Worm (Caenorhabditis elegans): ENCODE results near the gene T22F3.2.

Gene T22F3.2

ce11 chrV:3578813-3579212 is 7.6 kb upstream of the T22F3.2 start, which contains the start of gene pygl-1:
Gene pygl-1, plus strand, starts transcription at chrV:3579023.
- TF ChIP-seq nhr-27 (tag; optimal IDR thresholded peaks at IDR 0.05): no peak
- TF ChIP-seq ceh-79 (tag; optimal IDR thresholded peaks at IDR 0.05): no peak
- peak; percentile 57 for TF ChIP-seq him-1 (tag; optimal IDR thresholded peaks at IDR 0.05)
- TF ChIP-seq Y67H2A.10 (GFP tag; conservative IDR thresholded peaks at IDR 0.05): 0 out of 2 replicates have a peak, but pooled peaks have one; percentile 40
- no peak for TF ChIP-seq F37B4.10 (GFP tag; IDR thresholded peaks at IDR 0.05)
- no peak for TF ChIP-seq ceh-100 (GFP tag; IDR thresholded peaks at IDR 0.05)
- no peak for TF ChIP-seq K12H6.12 (tag; optimal IDR thresholded peaks at IDR 0.05)
- no peak for TF ChIP-seq F10E7.11 (tag; optimal IDR thresholded peaks at IDR 0.05)
- no peak for TF ChIP-seq ets-4 (GFP tag; optimal IDR thresholded peaks at IDR 0.05)
- TF ChIP-seq madf-6 (GFP tag; IDR thresholded peaks at IDR 0.05): peak; percentile 99
- peak; percentile 99 for TF ChIP-seq lsl-1 (GFP tag; optimal IDR thresholded peaks at IDR 0.05)
- TF ChIP-seq D2030.7 (GFP tag; IDR thresholded peaks at IDR 0.05): peak; percentile 99
- no peak for TF ChIP-seq cebp-1 (GFP tag; IDR thresholded peaks at IDR 0.05)
- no peak for TF ChIP-seq cebp-1 (tag; optimal IDR thresholded peaks at IDR 0.05)
- no peak for TF ChIP-seq ztf-22 (GFP tag; optimal IDR thresholded peaks at IDR 0.05)
- no peak for TF ChIP-seq hlh-26 (GFP tag; conservative IDR thresholded peaks at IDR 0.05)
- no peak for TF ChIP-seq F22D6.2 (tag; optimal IDR thresholded peaks at IDR 0.05)
- TF ChIP-seq Y95B8A.8 (GFP tag; IDR thresholded peaks at IDR 0.05): peak; percentile 95
- TF ChIP-seq unc-62 (GFP tag; optimal IDR thresholded peaks at IDR 0.05): no peak
- no peak for TF ChIP-seq somi-1 (GFP tag; optimal IDR thresholded peaks at IDR 0.05)
- TF ChIP-seq snpc-4 (GFP tag; optimal IDR thresholded peaks at IDR 0.05): peak; percentile 27
- peak in 2 of 4 experiments; percentile 35 to 65 for TF ChIP-seq snpc-4 (tag; optimal IDR thresholded peaks at IDR 0.05)
- TF ChIP-seq lir-1 (GFP tag; conservative IDR thresholded peaks at IDR 0.05): peak; percentile 71
- no peak for TF ChIP-seq F39B2.1 (GFP tag; IDR thresholded peaks at IDR 0.05)
- TF ChIP-seq rec-8 (tag; optimal IDR thresholded peaks at IDR 0.05): no peak
- TF ChIP-seq nfya-1 (tag; optimal IDR thresholded peaks at IDR 0.05; ENCODE audit: borderline replicate concordance, insufficient read depth): no peak
- peak; percentile 96 for TF ChIP-seq B0019.2 (GFP tag; conservative IDR thresholded peaks at IDR 0.05)
- TF ChIP-seq ztf-6 (GFP tag; IDR thresholded peaks at IDR 0.05): no peak
- peak; percentile 48 for TF ChIP-seq athp-1 (tag; optimal IDR thresholded peaks at IDR 0.05)
- TF ChIP-seq nhr-120 (GFP tag; IDR thresholded peaks at IDR 0.05): no peak
- peak; percentile 59 for TF ChIP-seq tbp1 (GFP tag; optimal IDR thresholded peaks at IDR 0.05)
- TF ChIP-seq akir-1 (GFP tag; optimal IDR thresholded peaks at IDR 0.05): no peak
- TF ChIP-seq bed-1 (GFP tag; IDR thresholded peaks at IDR 0.05): no peak
- TF ChIP-seq F57A8.1 (GFP tag; optimal IDR thresholded peaks at IDR 0.05): no peak
- TF ChIP-seq Y53F4B.3 (GFP tag; IDR thresholded peaks at IDR 0.05): no peak
- TF ChIP-seq mel-28 (tag; optimal IDR thresholded peaks at IDR 0.05; ENCODE audit: borderline replicate concordance): no peak
- no peak for TF ChIP-seq lag-1 (GFP tag; IDR thresholded peaks at IDR 0.05)
- peak in 2 of 3 experiments; percentile 35 to 90 for TF ChIP-seq lin-35 (GFP tag; optimal IDR thresholded peaks at IDR 0.05)
- TF ChIP-seq tbx-9 (tag; optimal IDR thresholded peaks at IDR 0.05; ENCODE audit: borderline replicate concordance): no peak
- TF ChIP-seq pha-4 (tag; optimal IDR thresholded peaks at IDR 0.05): no peak
- TF ChIP-seq zim-3 (tag; optimal IDR thresholded peaks at IDR 0.05): no peak
- peak; percentile 83 for TF ChIP-seq hsf-1 (GFP tag; IDR thresholded peaks at IDR 0.05)
- TF ChIP-seq dpl-1 (GFP tag; optimal IDR thresholded peaks at IDR 0.05): peak; percentile 94
- TF ChIP-seq F57C9.4 (tag; optimal IDR thresholded peaks at IDR 0.05): no peak
- TF ChIP-seq mcd-1 (GFP tag; IDR thresholded peaks at IDR 0.05): peak; percentile 73
- no peak for TF ChIP-seq ztf-26 (tag; optimal IDR thresholded peaks at IDR 0.05)
- peak; percentile 84 for TF ChIP-seq attf-3 (GFP tag; conservative IDR thresholded peaks at IDR 0.05)
- TF ChIP-seq aptf-3 (GFP tag; IDR thresholded peaks at IDR 0.05): no peak
- TF ChIP-seq nhr-80 (tag; optimal IDR thresholded peaks at IDR 0.05): no peak

Data from whole organism, young adult.